Worm (Caenorhabditis elegans) whole organism, L2 larva: ENCODE data around the gene dpy-6.

Experiments used
- C34F6.9 ChIP-seq: fragments of 150-350 bp; optimal IDR thresholded peaks from 2 replicates; lab custom pipeline; 2014; ENCODE audit warnings: missing biosample characterization, missing genetic modification characterization
- F13H6.1 ChIP-seq: sonication (generic microtip); optimal IDR thresholded peaks from 2 replicates; lab custom pipeline; 2016; ENCODE audit warnings: missing genetic modification characterization, missing compliant biosample characterization
- Y55F3AM.14 ChIP-seq: fragments of 200-800 bp; sonication (Bioruptor generic); optimal IDR thresholded peaks from 2 replicates; lab custom pipeline; 2018; ENCODE audit warnings: mild to moderate bottlenecking, missing genetic modification characterization, missing compliant biosample characterization
- ZK546.5 ChIP-seq: sonication (generic microtip); optimal IDR thresholded peaks from 2 replicates; lab custom pipeline; 2017; ENCODE audit warnings: missing biosample characterization, missing genetic modification characterization
- alr-1 ChIP-seq: fragments of 150-350 bp; optimal IDR thresholded peaks from 2 replicates; lab custom pipeline; 2014; ENCODE audit warnings: missing biosample characterization, missing genetic modification characterization
- ama-1 ChIP-seq: fragments of 150-350 bp; optimal IDR thresholded peaks from 2 replicates; lab custom pipeline; 2018; ENCODE audit warnings: inconsistent platforms
- blmp-1 ChIP-seq: sonication (generic microtip); optimal IDR thresholded peaks from 2 replicates; lab custom pipeline; 2017; ENCODE audit warnings: missing genetic modification characterization, mild to moderate bottlenecking, missing compliant biosample characterization, antibody characterized with exemption, moderate library complexity; ENCODE audit not compliant: insufficient read depth
- ceh-16 ChIP-seq: fragments of 150-350 bp; optimal IDR thresholded peaks from 2 replicates; lab custom pipeline; 2014; ENCODE audit warnings: missing biosample characterization, missing genetic modification characterization
- crh-2 ChIP-seq: sonication (generic microtip); optimal IDR thresholded peaks from 2 replicates; lab custom pipeline; 2017; ENCODE audit warnings: missing biosample characterization, missing genetic modification characterization
- elt-1 ChIP-seq: fragments of 150-350 bp; optimal IDR thresholded peaks from 2 replicates; lab custom pipeline; 2014; ENCODE audit warnings: missing biosample characterization, missing genetic modification characterization
- fos-1 ChIP-seq: fragments of 150-350 bp; optimal IDR thresholded peaks from 2 replicates; lab custom pipeline; 2014; ENCODE audit warnings: missing biosample characterization, missing genetic modification characterization
- gmeb-1 ChIP-seq: fragments of 150-350 bp; optimal IDR thresholded peaks from 2 replicates; lab custom pipeline; 2014; ENCODE audit warnings: missing biosample characterization, missing genetic modification characterization
- lin-11 ChIP-seq: fragments of 150-350 bp; sonication (generic microtip); optimal IDR thresholded peaks from 2 replicates; lab custom pipeline; 2014; ENCODE audit warnings: missing biosample characterization, missing genetic modification characterization, inconsistent platforms, mixed read lengths
- lin-39 ChIP-seq: fragments of 150-350 bp; optimal IDR thresholded peaks from 2 replicates; lab custom pipeline; 2014; ENCODE audit warnings: missing biosample characterization, missing genetic modification reagents, missing genetic modification characterization
- mab-5 ChIP-seq: fragments of 150-350 bp; optimal IDR thresholded peaks from 2 replicates; lab custom pipeline; 2014; ENCODE audit warnings: missing biosample characterization, missing genetic modification characterization
- nhr-10 ChIP-seq: sonication (generic microtip); optimal IDR thresholded peaks from 2 replicates; lab custom pipeline; 2017; ENCODE audit warnings: missing biosample characterization, missing genetic modification characterization
- nhr-12 ChIP-seq: fragments of 150-350 bp; optimal IDR thresholded peaks from 2 replicates; lab custom pipeline; 2014; ENCODE audit warnings: missing biosample characterization, missing genetic modification characterization
- nhr-21 ChIP-seq: fragments of 150-350 bp; optimal IDR thresholded peaks from 2 replicates; lab custom pipeline; 2014; ENCODE audit warnings: missing biosample characterization, missing genetic modification characterization
- nhr-6 ChIP-seq: fragments of 150-350 bp; optimal IDR thresholded peaks from 2 replicates; lab custom pipeline; 2014; ENCODE audit warnings: missing biosample characterization, missing genetic modification characterization
- nhr-77 ChIP-seq: fragments of 150-350 bp; optimal IDR thresholded peaks from 2 replicates; lab custom pipeline; 2014; ENCODE audit warnings: missing biosample characterization, missing genetic modification characterization
- peb-1 ChIP-seq: fragments of 150-350 bp; optimal IDR thresholded peaks from 2 replicates; lab custom pipeline; 2014; ENCODE audit warnings: missing biosample characterization, missing genetic modification characterization
- sem-4 ChIP-seq: fragments of 150-350 bp; optimal IDR thresholded peaks from 2 replicates; lab custom pipeline; 2014; ENCODE audit warnings: missing biosample characterization, missing genetic modification reagents, missing genetic modification characterization
- sma-3 ChIP-seq: sonication (generic microtip); optimal IDR thresholded peaks from 2 replicates; lab custom pipeline; 2016; ENCODE audit warnings: missing genetic modification reagents, missing genetic modification characterization, missing compliant biosample characterization
- sma-9 ChIP-seq, 2 experiments: fragments of 150-350 bp in 1 of 2; sonication (generic microtip) in 1 of 2; optimal IDR thresholded peaks; 2 replicates each; lab custom pipeline; 2014 to 2016; ENCODE audit warnings: missing genetic modification characterization in 2 of 2, mild to moderate bottlenecking in 1 of 2, missing biosample characterization in 1 of 2, missing compliant biosample characterization in 1 of 2, missing genetic modification reagents in 1 of 2, moderate library complexity in 1 of 2
- unc-39 ChIP-seq: fragments of 150-350 bp; optimal IDR thresholded peaks from 2 replicates; lab custom pipeline; 2014; ENCODE audit warnings: missing biosample characterization, missing genetic modification characterization
- unc-55 ChIP-seq: fragments of 150-350 bp; sonication (generic microtip); optimal IDR thresholded peaks from 3 replicates; lab custom pipeline; 2014; ENCODE audit warnings: missing biosample characterization, missing genetic modification reagents, missing genetic modification characterization
- unc-62 ChIP-seq: fragments of 150-350 bp; optimal IDR thresholded peaks from 2 replicates; lab custom pipeline; 2014; ENCODE audit warnings: missing biosample characterization, missing genetic modification reagents, missing genetic modification characterization
- zag-1 ChIP-seq: fragments of 150-350 bp; optimal IDR thresholded peaks from 2 replicates; lab custom pipeline; 2014; ENCODE audit warnings: missing biosample characterization, missing genetic modification characterization
- ztf-11 ChIP-seq: sonication (generic microtip); optimal IDR thresholded peaks from 2 replicates; lab custom pipeline; 2017; ENCODE audit warnings: missing biosample characterization, missing genetic modification characterization
- ztf-4 ChIP-seq: fragments of 150-350 bp; optimal IDR thresholded peaks from 2 replicates; lab custom pipeline; 2014; ENCODE audit warnings: missing biosample characterization, missing genetic modification characterization

dpy-6 gene

DNA sequence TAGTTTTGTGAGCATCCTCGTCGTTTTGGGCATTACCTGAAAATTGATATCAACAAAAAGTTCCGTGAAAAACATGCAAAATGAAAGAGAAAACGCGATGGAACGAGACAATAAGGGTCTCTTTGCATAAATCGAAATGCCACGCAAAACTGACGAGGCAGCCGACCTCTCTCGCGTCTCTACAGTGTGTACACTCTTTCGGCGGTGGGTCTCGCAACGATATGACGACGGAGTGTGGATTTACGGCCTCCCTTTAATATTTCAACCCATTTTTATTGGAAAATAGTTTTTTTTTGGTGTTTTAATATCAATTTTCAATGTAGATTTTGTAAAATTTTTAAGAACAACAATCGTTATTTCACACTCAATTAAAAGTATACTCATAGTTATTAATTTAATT, 33.4 kb downstream of the dpy-6 start, which contains the start of gene tag-123 (continued):
- TF ChIP-seq Y55F3AM.14 (GFP tag; lab: Kevin White, UChicago) (no peak), C34F6.9 (tag; lab: Kevin White, UChicago) (peak; percentile 69), elt-1 (tag; lab: Kevin White, UChicago) (no peak), crh-2 (tag; lab: Kevin White, UChicago) (peak; percentile 99), fos-1 (tag; lab: Kevin White, UChicago) (peak; percentile 66), zag-1 (tag; lab: Kevin White, UChicago) (no peak), nhr-12 (tag; lab: Kevin White, UChicago) (no peak), ztf-11 (tag; lab: Kevin White, UChicago) (no peak), lin-11 (tag; lab: Kevin White, UChicago) (peak; percentile 64), lin-39 (tag; lab: Kevin White, UChicago) (no peak), peb-1 (tag; lab: Kevin White, UChicago) (no peak), ama-1 (lab: Kevin White, UChicago) (no peak), nhr-77 (tag; lab: Kevin White, UChicago) (no peak), ceh-16 (no peak), nhr-10 (tag; lab: Kevin White, UChicago) (no peak), sma-3 (GFP tag; lab: Kevin White, UChicago) (peak; percentile 41)

DNA sequence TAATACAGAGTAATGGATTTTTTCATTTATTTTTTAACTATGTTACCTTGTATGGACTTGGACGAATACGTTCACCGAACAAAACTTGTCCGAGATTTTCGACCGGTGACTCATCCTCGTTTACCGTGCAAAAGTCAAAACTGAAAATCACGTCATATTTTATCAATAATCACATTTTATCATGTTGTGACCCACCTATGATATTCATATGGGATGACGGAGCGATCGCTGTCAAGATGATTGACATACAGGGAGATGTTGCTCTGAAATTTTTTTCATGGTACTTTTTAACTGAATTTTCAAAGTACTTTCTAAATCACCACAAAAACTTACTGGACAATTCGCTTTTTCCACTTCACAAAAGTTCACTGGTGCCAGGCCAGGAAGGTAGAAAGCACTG, 33.8 kb downstream of the dpy-6 start:
- TF ChIP-seq peb-1 (tag; lab: Kevin White, UChicago) (no peak), ama-1 (lab: Kevin White, UChicago) (no peak), ztf-4 (tag; lab: Kevin White, UChicago) (no peak), nhr-77 (tag; lab: Kevin White, UChicago) (no peak)

DNA sequence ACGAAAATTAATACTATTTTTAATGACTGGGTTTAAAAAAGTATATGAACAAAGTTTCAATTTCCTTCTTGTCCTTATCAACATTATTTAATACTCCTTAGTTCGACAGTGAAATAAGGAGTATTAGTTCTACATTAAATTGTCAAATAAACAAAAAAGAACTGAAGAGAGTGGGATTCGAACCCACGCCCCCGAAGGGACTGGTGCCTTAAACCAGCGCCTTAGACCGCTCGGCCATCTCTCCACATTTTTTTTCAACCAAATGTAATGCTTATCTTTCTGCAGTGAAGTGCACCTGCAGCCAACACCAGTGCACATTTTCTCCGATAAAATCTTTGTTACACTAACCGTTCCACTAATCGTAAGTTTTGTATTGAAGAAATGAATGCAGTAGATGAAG, 36.2 kb downstream of the dpy-6 start:
- TF ChIP-seq unc-62 = no peak
- TF ChIP-seq sma-9 (GFP tag; optimal IDR thresholded peaks at IDR 0.05; lab: Kevin White, UChicago) = peak; percentile 18
- no peak for TF ChIP-seq sma-9 (tag; optimal IDR thresholded peaks at IDR 0.05; lab: Kevin White, UChicago)

DNA sequence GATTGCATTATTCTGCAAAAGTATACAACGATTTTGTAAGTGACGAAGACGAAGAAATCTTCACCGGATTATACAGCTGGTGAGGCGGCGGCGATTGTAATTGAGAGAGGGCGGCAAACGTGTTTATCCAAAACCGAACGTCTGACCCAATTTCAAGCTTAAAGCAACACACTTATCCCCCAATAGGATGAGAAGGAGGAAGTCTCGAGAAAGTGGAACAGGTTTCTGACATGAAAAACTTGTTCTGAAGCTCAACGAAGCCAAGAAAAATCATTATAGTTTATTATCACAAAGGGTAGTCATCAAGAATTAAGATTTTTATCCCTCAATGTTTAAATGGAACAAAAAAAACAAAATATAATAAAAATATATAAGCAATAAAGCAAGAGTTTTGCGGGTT, 37.1 kb downstream of the dpy-6 start, which contains the start of gene spp-13:
Gene spp-13, minus strand, starts transcription at position 143 of the 400 bp plus-strand sequence.
- TF ChIP-seq sem-4 (tag; lab: Kevin White, UChicago) (peak; percentile 54), Y55F3AM.14 (GFP tag; lab: Kevin White, UChicago) (no peak), nhr-21 (tag; lab: Kevin White, UChicago) (peak; percentile 28)

DNA sequence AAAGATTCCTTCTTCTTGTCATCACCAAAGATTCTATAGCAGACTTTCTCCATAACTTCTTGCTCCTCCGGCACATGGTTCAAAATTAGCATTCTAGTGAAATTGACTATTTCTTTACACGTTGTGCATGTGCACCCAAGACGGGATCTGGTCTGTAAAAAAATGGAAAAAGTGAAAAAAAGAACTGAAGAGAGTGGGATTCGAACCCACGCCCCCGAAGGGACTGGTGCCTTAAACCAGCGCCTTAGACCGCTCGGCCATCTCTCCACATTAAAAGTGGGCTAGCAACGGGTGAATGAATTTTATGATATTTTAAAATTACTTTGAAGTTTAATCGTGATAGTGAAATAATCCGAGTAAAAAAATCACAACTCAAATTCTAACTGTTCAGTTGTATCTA, 37.7 kb downstream of the dpy-6 start:
- TF ChIP-seq ceh-16 (no peak), fos-1 (tag; lab: Kevin White, UChicago) (peak; percentile 19), elt-1 (tag; lab: Kevin White, UChicago) (no peak)
- TF ChIP-seq, all 48 proteins: peak for 1

DNA sequence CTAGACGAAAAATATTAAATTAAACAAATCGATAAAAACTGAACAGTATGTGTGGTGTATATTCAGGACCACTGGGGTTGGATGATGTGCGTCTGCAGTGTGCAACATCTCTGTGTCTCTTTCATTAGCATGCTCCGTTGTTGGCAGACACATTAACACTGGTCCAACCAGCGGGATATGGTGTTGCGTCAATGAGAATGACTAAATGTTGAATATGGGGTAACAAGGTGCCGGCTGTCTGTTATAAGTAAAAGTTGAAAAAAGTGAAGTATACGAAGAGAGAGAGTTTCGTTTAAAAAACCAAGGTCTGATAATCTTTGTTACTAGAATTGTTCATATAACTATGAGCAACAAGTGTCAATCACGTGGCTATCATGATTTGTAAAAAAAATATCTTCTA, 38.6 kb downstream of the dpy-6 start, which contains the start of gene ced-8:
Gene ced-8, minus strand, starts transcription at position 101 of the 400 bp plus-strand sequence.
- TF ChIP-seq blmp-1 (tag; lab: Kevin White, UChicago) (no peak), unc-39 (no peak), unc-55 (GFP tag; lab: Kevin White, UChicago) (no peak), mab-5 (tag; lab: Kevin White, UChicago) (no peak), F13H6.1 (tag; lab: Kevin White, UChicago) (no peak)

DNA sequence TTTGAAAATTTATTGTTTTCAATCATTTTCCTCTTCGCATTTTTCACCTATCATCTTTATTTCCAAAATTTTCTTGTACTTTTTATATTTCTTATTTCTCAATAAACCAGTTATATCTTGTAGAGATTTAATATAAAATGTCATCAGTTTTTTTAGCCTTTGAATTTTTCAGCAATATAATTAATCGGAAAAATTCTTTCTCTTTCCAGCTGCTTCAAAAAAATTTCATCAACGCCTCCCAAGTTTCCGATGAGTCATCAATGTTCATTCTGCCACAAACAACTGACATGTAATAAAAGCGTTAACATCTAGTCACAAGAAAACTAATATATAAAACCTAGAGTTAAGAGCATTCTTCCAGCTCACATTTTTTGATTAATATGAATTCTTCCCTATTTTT, 42.3 kb downstream of the dpy-6 start, which contains the start of gene F08F1.4:
Gene F08F1.4, plus strand, starts transcription at position 301 of the 400 bp plus-strand sequence.
- TF ChIP-seq mab-5 (tag; lab: Kevin White, UChicago) = no peak
- no peak for TF ChIP-seq Y55F3AM.14 (GFP tag; lab: Kevin White, UChicago)
- TF ChIP-seq gmeb-1 = no peak
- no peak for TF ChIP-seq C34F6.9 (tag; lab: Kevin White, UChicago)
- no peak for TF ChIP-seq sma-9 (GFP tag; optimal IDR thresholded peaks at IDR 0.05; lab: Kevin White, UChicago)
- TF ChIP-seq sma-9 (tag; optimal IDR thresholded peaks at IDR 0.05; lab: Kevin White, UChicago) = no peak
- TF ChIP-seq alr-1 (tag; lab: Kevin White, UChicago) = no peak
- TF ChIP-seq nhr-6 (tag; lab: Kevin White, UChicago) = no peak
- no peak for TF ChIP-seq ztf-11 (tag; lab: Kevin White, UChicago)
- TF ChIP-seq ZK546.5 = no peak
